Fruit fly (Drosophila melanogaster) S2 (cell line): ENCODE data around the gene EloA.

Source experiments
- CG8478 ChIP-seq: fragments of >200 bp; optimal IDR thresholded peaks from 2 replicates; lab custom pipeline; 2018
- CTCF ChIP-seq, 2 experiments: fragments of >200 bp; optimal IDR thresholded peaks; 2 replicates each; lab custom pipeline; 2018

Gene EloA

DNA sequence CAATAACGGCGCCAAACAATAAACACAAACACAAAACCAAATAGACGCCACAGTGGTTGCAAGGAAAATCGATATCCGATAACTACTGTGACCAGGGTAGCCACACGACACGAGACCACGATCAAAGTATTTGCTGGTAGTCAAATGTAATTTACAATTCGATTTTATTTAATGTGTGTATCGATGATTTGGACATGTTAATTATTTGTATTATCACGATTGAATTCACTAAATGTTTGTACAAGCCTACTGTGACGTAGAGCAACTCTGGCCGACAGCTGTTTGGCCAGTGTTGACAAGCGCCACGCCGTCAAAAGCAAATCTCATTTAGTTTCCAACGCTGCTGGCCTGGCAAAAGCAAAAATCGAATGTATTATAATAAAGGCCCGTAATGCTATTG is at the start of gene EloA, which contains the start of gene Rad60:
Gene EloA (plus strand): TSS at position 308 of the 400 bp plus-strand sequence.
Gene Rad60 (minus strand): TSS at position 222 of the 400 bp plus-strand sequence.
- TF ChIP-seq CG8478 (no peak), CTCF (optimal IDR thresholded peaks at IDR 0.05; lab: Kevin White, UChicago) (no peak)

DNA sequence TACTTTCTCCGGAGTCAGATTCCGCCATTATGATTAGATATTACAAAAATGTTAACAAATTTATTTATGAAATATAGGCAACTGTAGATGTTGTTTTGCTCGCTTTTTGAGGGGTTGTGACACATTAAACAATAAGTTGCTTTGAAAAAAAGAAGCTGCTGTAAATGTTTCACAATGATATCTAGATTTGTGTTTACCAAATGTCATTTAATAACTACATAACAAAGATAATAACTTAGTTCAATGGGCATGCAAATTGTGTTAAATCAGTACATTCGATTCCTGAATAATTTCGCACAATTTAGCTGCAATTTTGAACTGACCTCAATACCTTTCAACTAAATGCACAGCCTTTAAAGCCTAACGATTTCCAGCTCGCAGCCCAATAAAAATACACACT is 47.4 kb upstream of the EloA start, which contains the start of gene fzo:
Gene fzo (minus strand): TSS at position 101 of the 400 bp plus-strand sequence.
- no peak for TF ChIP-seq CG8478
- TF ChIP-seq CTCF (optimal IDR thresholded peaks at IDR 0.05; lab: Kevin White, UChicago) = no peak

DNA sequence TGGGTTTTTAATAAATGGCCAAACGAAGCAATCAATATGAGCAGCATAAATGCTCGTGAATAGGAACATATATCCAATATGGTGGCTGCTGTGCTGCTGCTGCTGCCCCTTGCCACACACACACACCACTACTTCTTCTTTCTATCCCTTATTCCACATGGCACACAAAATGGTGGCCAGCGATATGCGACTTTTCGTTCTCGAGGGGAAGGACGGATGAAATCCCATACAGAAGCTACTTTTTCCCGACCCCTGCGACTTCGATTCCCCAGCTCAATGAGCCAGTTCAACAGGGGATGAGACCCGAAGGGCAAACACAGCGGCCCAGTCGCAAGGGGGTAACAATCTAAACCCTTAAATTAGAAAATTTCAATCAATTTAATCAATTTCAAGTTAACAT is 44.1 kb upstream of the EloA start:
- no peak for TF ChIP-seq CG8478
- TF ChIP-seq CTCF (optimal IDR thresholded peaks at IDR 0.05; lab: Kevin White, UChicago) = no peak

dm6 chr3R:23210243-23211215 is 40.8 kb upstream of the EloA start:
- TF ChIP-seq CTCF (optimal IDR thresholded peaks at IDR 0.05; lab: Kevin White, UChicago) = no peak
- TF ChIP-seq CG8478 = no peak

- no peak for TF ChIP-seq CTCF (optimal IDR thresholded peaks at IDR 0.05; lab: Kevin White, UChicago)
Measured at dm6 chr3R:23211745-23212254, 39.6 kb upstream of the EloA start.

- no peak for TF ChIP-seq CG8478
- no peak for TF ChIP-seq CTCF (optimal IDR thresholded peaks at IDR 0.05; lab: Kevin White, UChicago)
Measured at dm6 chr3R:23212764-23213163, 38.6 kb upstream of the EloA start.

- TF ChIP-seq CTCF (optimal IDR thresholded peaks at IDR 0.05; lab: Kevin White, UChicago) = peak; percentile 59 to 63
- no peak for TF ChIP-seq CG8478
Measured at dm6 chr3R:23214603-23215433, 36.5 kb upstream of the EloA start.

DNA sequence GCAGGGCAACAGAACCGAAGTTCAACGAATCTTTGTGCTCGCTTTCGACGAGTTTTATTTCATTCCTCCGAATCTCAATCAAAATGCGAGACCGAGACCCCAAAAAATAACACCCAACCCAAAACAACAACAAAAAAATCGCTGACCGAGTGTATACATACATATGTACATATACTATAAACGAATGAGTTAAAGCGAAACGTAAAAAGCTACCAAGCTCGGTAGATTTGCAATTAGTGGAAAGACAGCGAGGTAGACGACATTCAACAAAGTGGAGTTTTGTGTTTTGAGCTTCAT is 36.0 kb upstream of the EloA start:
- TF ChIP-seq CG8478 = no peak

dm6 chr3R:23217142-23217771 is 34.1 kb upstream of the EloA start:
- no peak for TF ChIP-seq CTCF (optimal IDR thresholded peaks at IDR 0.05; lab: Kevin White, UChicago)
- TF ChIP-seq CG8478 = no peak

dm6 chr3R:23220239-23221002 is 30.9 kb upstream of the EloA start:
- TF ChIP-seq CTCF (optimal IDR thresholded peaks at IDR 0.05; lab: Kevin White, UChicago) (no peak), CG8478 (no peak)

DNA sequence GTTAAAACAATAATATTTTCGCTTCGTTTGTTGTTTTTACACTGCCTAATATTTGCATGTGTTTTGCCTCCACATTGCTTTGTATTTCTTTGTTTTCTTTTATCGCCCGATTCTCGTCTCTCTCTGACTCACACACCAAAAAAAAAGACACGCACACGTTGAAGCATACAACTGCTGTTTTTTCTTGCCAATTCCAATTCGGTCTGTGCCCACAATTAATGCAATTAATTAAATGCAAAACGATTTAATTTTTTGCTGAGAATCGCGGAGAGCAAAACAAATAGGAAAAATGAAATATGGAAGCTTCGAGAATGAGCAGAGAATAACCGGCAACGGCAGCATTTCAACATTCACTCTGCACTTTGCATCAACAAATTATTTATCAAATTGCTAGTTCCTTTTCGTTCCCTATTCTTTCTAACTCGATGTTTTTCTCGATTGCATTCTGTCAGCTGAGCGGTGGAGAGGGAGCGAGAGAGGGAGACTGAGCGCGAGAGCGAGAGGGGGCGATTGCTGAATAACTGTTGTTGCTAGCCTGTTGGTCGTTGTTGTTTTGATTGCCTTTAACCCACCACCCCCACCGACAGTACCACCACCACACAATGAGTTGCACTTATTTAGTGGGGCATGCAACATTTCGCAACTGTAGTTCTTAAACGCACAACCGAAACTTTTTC is 30.2 kb upstream of the EloA start:
- TF ChIP-seq CG8478 = no peak
- no peak for TF ChIP-seq CTCF (optimal IDR thresholded peaks at IDR 0.05; lab: Kevin White, UChicago)

dm6 chr3R:23221680-23222148 is 29.6 kb upstream of the EloA start:
- TF ChIP-seq CTCF (optimal IDR thresholded peaks at IDR 0.05; lab: Kevin White, UChicago) (no peak), CG8478 (no peak)

- TF ChIP-seq CG8478 (no peak), CTCF (optimal IDR thresholded peaks at IDR 0.05; lab: Kevin White, UChicago) (no peak)
Measured at dm6 chr3R:23223151-23223810, 28.1 kb upstream of the EloA start.
